Worm (Caenorhabditis elegans) whole organism, L4 larva: ENCODE data around the gene nep-18.

ENCODE experiments used
- D1046.2 ChIP-seq: fragments of 200-800 bp; sonication (Bioruptor generic); IDR thresholded peaks from 2 replicates; pipeline ENCODE4 v1.3.6; 2022; ENCODE audit warnings: missing genetic modification characterization, missing compliant biosample characterization
- F10B5.3 ChIP-seq: sonication (generic microtip); optimal IDR thresholded peaks from 2 replicates; lab custom pipeline; 2016; ENCODE audit warnings: mild to moderate bottlenecking, missing genetic modification characterization, missing compliant biosample characterization
- F26F4.8 ChIP-seq: fragments of 200-800 bp; sonication (Bioruptor generic); conservative IDR thresholded peaks from 2 replicates; pipeline ENCODE4 v1.3.6; 2022; ENCODE audit warnings: missing genetic modification characterization, missing compliant biosample characterization
- F49E8.2 ChIP-seq: sonication (generic microtip); optimal IDR thresholded peaks from 2 replicates; lab custom pipeline; 2016; ENCODE audit warnings: missing compliant biosample characterization, mild to moderate bottlenecking, missing genetic modification characterization, borderline replicate concordance
- R02D3.7 ChIP-seq: fragments of 150-350 bp; sonication (generic microtip); optimal IDR thresholded peaks from 3 replicates; lab custom pipeline; 2014; ENCODE audit warnings: missing biosample characterization, missing genetic modification characterization
- T20F7.1 ChIP-seq: fragments of 200-800 bp; sonication (Bioruptor generic); optimal IDR thresholded peaks from 2 replicates; lab custom pipeline; 2018; ENCODE audit warnings: mild to moderate bottlenecking, missing genetic modification characterization, missing compliant biosample characterization
- Y105C5A.15 ChIP-seq: fragments of 200-800 bp; sonication (Bioruptor generic); IDR thresholded peaks from 2 replicates; pipeline ENCODE4 v1.3.6; 2022; ENCODE audit warnings: missing genetic modification characterization, missing compliant biosample characterization
- Y48G9A.11 ChIP-seq: fragments of 200-800 bp; sonication (Bioruptor generic); IDR thresholded peaks from 2 replicates; pipeline ENCODE4 v1.3.6; 2022; ENCODE audit warnings: missing genetic modification reagents, missing genetic modification characterization, missing compliant biosample characterization
- Y5F2A.4 ChIP-seq: fragments of 200-800 bp; sonication (Bioruptor generic); optimal IDR thresholded peaks from 2 replicates; lab custom pipeline; 2018; ENCODE audit warnings: mild to moderate bottlenecking, missing genetic modification characterization, missing compliant biosample characterization
- aha-1 ChIP-seq: fragments of 150-350 bp; peaks from one replicate; lab custom pipeline; 2014; ENCODE audit warnings: missing biosample characterization, missing genetic modification characterization
- ceh-32 ChIP-seq: sonication (generic microtip); optimal IDR thresholded peaks from 2 replicates; lab custom pipeline; 2016; ENCODE audit warnings: mild to moderate bottlenecking, missing genetic modification characterization, missing compliant biosample characterization; ENCODE audit not compliant: poor library complexity
- ctbp-1 ChIP-seq: fragments of 200-800 bp; sonication (Bioruptor generic); IDR thresholded peaks from 2 replicates; pipeline ENCODE4 v1.3.6; 2022; ENCODE audit warnings: missing genetic modification reagents, missing genetic modification characterization, missing compliant biosample characterization
- daf-16 ChIP-seq, 3 experiments: sonication (generic microtip); optimal IDR thresholded peaks; 2 replicates each; lab custom pipeline; 2016 to 2017; ENCODE audit warnings: missing genetic modification characterization in 3 of 3, missing genetic modification reagents in 3 of 3, mild to moderate bottlenecking in 2 of 3, missing compliant biosample characterization in 2 of 3, missing biosample characterization in 1 of 3, moderate library complexity in 1 of 3
- duxl-1 ChIP-seq: sonication (generic microtip); optimal IDR thresholded peaks from 2 replicates; lab custom pipeline; 2016; ENCODE audit warnings: mild to moderate bottlenecking, missing genetic modification characterization, moderate library complexity, missing compliant biosample characterization; ENCODE audit not compliant: poor library complexity
- egl-27 ChIP-seq: sonication (generic microtip); optimal IDR thresholded peaks from 3 replicates; lab custom pipeline; 2017; ENCODE audit warnings: missing biosample characterization, missing genetic modification reagents, missing genetic modification characterization
- hif-1 ChIP-seq, 2 experiments: sonication (generic microtip); optimal IDR thresholded peaks; 2 replicates each; lab custom pipeline; 2016 to 2017; ENCODE audit warnings: missing compliant biosample characterization in 2 of 2, missing genetic modification characterization in 2 of 2, missing genetic modification reagents in 2 of 2, missing genotype in 2 of 2, mild to moderate bottlenecking in 1 of 2
- jun-1 ChIP-seq: fragments of 150-350 bp; optimal IDR thresholded peaks from 2 replicates; lab custom pipeline; 2014; ENCODE audit warnings: missing biosample characterization, missing genetic modification reagents, missing genetic modification characterization
- lin-29 ChIP-seq: fragments of 200-800 bp; sonication (Bioruptor generic); IDR thresholded peaks from 2 replicates; pipeline ENCODE4 v1.3.6; 2022; ENCODE audit warnings: missing genetic modification reagents, missing genetic modification characterization, missing compliant biosample characterization
- lir-3 ChIP-seq: sonication (generic microtip); optimal IDR thresholded peaks from 2 replicates; lab custom pipeline; 2016; ENCODE audit warnings: mild to moderate bottlenecking, missing genetic modification characterization, missing compliant biosample characterization
- lsy-2 ChIP-seq, 2 experiments: fragments of 150-350 bp in 1 of 2; sonication (generic microtip) in 1 of 2; optimal IDR thresholded peaks; 2 replicates each; lab custom pipeline; 2014 to 2017; ENCODE audit warnings: missing biosample characterization in 2 of 2, missing genetic modification characterization in 2 of 2
- mes-2 ChIP-seq: sonication (generic microtip); optimal IDR thresholded peaks from 2 replicates; lab custom pipeline; 2016; ENCODE audit warnings: missing genotype, mild to moderate bottlenecking, missing genetic modification characterization, missing compliant biosample characterization; ENCODE audit not compliant: poor library complexity, severe bottlenecking
- mxl-2 ChIP-seq: fragments of 200-800 bp; sonication (Bioruptor generic); conservative IDR thresholded peaks from 2 replicates; pipeline ENCODE4 v1.3.6; 2022; ENCODE audit warnings: missing genetic modification reagents, missing genetic modification characterization, missing compliant biosample characterization
- mxl-3 ChIP-seq: fragments of 200-800 bp; sonication (Bioruptor generic); optimal IDR thresholded peaks from 2 replicates; lab custom pipeline; 2018; ENCODE audit warnings: mild to moderate bottlenecking, missing genetic modification characterization, missing compliant biosample characterization
- nhr-10 ChIP-seq: fragments of 150-350 bp; optimal IDR thresholded peaks from 2 replicates; lab custom pipeline; 2014; ENCODE audit warnings: missing biosample characterization, missing genetic modification characterization
- nhr-102 ChIP-seq: sonication (generic microtip); optimal IDR thresholded peaks from 2 replicates; lab custom pipeline; 2016; ENCODE audit warnings: mild to moderate bottlenecking, missing genetic modification characterization, moderate library complexity, missing compliant biosample characterization
- nhr-11 ChIP-seq: fragments of 150-350 bp; optimal IDR thresholded peaks from 2 replicates; lab custom pipeline; 2014; ENCODE audit warnings: missing biosample characterization, missing genetic modification characterization
- nhr-25 ChIP-seq: sonication (generic microtip); optimal IDR thresholded peaks from 2 replicates; lab custom pipeline; 2017; ENCODE audit warnings: missing genetic modification characterization, mild to moderate bottlenecking, missing compliant biosample characterization, antibody characterized with exemption, moderate library complexity, borderline replicate concordance; ENCODE audit not compliant: insufficient read depth
- nhr-28 ChIP-seq: fragments of 150-350 bp; optimal IDR thresholded peaks from 2 replicates; lab custom pipeline; 2014; ENCODE audit warnings: missing biosample characterization, missing genetic modification characterization
- nhr-41 ChIP-seq: fragments of 200-800 bp; sonication (Bioruptor generic); IDR thresholded peaks from 2 replicates; pipeline ENCODE4 v1.3.6; 2022; ENCODE audit warnings: missing genetic modification reagents, missing genetic modification characterization, missing compliant biosample characterization
- nhr-42 ChIP-seq: fragments of 200-800 bp; sonication (Bioruptor generic); IDR thresholded peaks from 2 replicates; pipeline ENCODE4 v1.3.6; 2022; ENCODE audit warnings: missing genetic modification characterization, missing compliant biosample characterization
- pqm-1 ChIP-seq: sonication (generic microtip); optimal IDR thresholded peaks from 2 replicates; lab custom pipeline; 2017; ENCODE audit warnings: missing biosample characterization, missing genetic modification characterization
- saeg-2 ChIP-seq: fragments of 200-800 bp; sonication (Bioruptor generic); IDR thresholded peaks from 2 replicates; pipeline ENCODE4 v1.3.6; 2022; ENCODE audit warnings: missing genetic modification reagents, missing genetic modification characterization, missing compliant biosample characterization
- set-16 ChIP-seq: fragments of 200-800 bp; sonication (Bioruptor generic); IDR thresholded peaks from 2 replicates; pipeline ENCODE4 v1.3.6; 2022; ENCODE audit warnings: missing genetic modification reagents, missing genetic modification characterization, missing compliant biosample characterization
- spr-3 ChIP-seq: fragments of 200-800 bp; sonication (Bioruptor generic); optimal IDR thresholded peaks from 2 replicates; lab custom pipeline; 2018; ENCODE audit warnings: mild to moderate bottlenecking, missing genetic modification characterization, missing compliant biosample characterization
- tra-1 ChIP-seq: fragments of 200-800 bp; sonication (Bioruptor generic); IDR thresholded peaks from 2 replicates; pipeline ENCODE4 v1.3.6; 2022; ENCODE audit warnings: missing genetic modification reagents, missing genetic modification characterization, missing compliant biosample characterization
- unc-130 ChIP-seq: sonication (generic microtip); optimal IDR thresholded peaks from 2 replicates; lab custom pipeline; 2016; ENCODE audit warnings: missing genetic modification reagents, missing genetic modification characterization, missing compliant biosample characterization
- unc-39 ChIP-seq: sonication (generic microtip); optimal IDR thresholded peaks from 2 replicates; lab custom pipeline; 2017; ENCODE audit warnings: missing biosample characterization, missing genetic modification characterization
- ztf-11 ChIP-seq: fragments of 150-350 bp; optimal IDR thresholded peaks from 2 replicates; lab custom pipeline; 2014; ENCODE audit warnings: missing biosample characterization, missing genetic modification characterization

The nep-18 gene

ce11 chrII:2586861-2587554 is 23.1 kb upstream of the nep-18 start, which contains the start of the genes F33H12.7 and sri-39 (continued):
- peak; percentile 73 for TF ChIP-seq nhr-102
- peak; percentile 81 for TF ChIP-seq nhr-28 (tag; lab: Kevin White, UChicago)
- TF ChIP-seq, all 104 proteins: peak for 14

ce11 chrII:2585493-2585892 is 21.6 kb upstream of the nep-18 start, which contains the start of gene sri-36:
Gene sri-36, minus strand, starts transcription at chrII:2585593.
- TF ChIP-seq lir-3 (tag; lab: Kevin White, UChicago), result no peak
- no peak for TF ChIP-seq Y5F2A.4 (GFP tag; lab: Kevin White, UChicago)
- TF ChIP-seq ctbp-1, result no peak
- TF ChIP-seq aha-1 (tag; lab: Kevin White, UChicago), result peak; percentile 9
- TF ChIP-seq T20F7.1, result no peak
- no peak for TF ChIP-seq lsy-2 (tag; optimal IDR thresholded peaks at IDR 0.05; lab: Kevin White, UChicago)
- no peak for TF ChIP-seq F26F4.8
- TF ChIP-seq R02D3.7 (tag; lab: Kevin White, UChicago), result no peak
- TF ChIP-seq, all 104 proteins: peak for 1

ce11 chrII:2583044-2583443 is 19.2 kb upstream of the nep-18 start, which contains the start of gene sri-74:
Gene sri-74, minus strand, starts transcription at chrII:2583144.
- TF ChIP-seq F10B5.3 (tag; lab: Kevin White, UChicago), result no peak
- TF ChIP-seq egl-27 (tag; lab: Kevin White, UChicago), result no peak
- no peak for TF ChIP-seq lin-29 (GFP tag; lab: Robert Waterston, UW)
- TF ChIP-seq mxl-3 (GFP tag; lab: Kevin White, UChicago), result no peak
- TF ChIP-seq nhr-25, result no peak
- no peak for TF ChIP-seq D1046.2 (GFP tag; lab: Robert Waterston, UW)
- no peak for TF ChIP-seq saeg-2 (GFP tag; lab: Robert Waterston, UW)
- TF ChIP-seq ztf-11 (tag; lab: Kevin White, UChicago), result no peak
- TF ChIP-seq lir-3 (tag; lab: Kevin White, UChicago), result no peak
- no peak for TF ChIP-seq pqm-1 (tag; lab: Kevin White, UChicago)
- TF ChIP-seq nhr-41 (GFP tag; lab: Robert Waterston, UW), result no peak
- TF ChIP-seq F26F4.8, result no peak
- no peak for TF ChIP-seq spr-3
- TF ChIP-seq ceh-32 (tag; lab: Kevin White, UChicago), result no peak
- no peak for TF ChIP-seq tra-1 (GFP tag; lab: Robert Waterston, UW)
- no peak for TF ChIP-seq jun-1
- TF ChIP-seq unc-39 (tag; lab: Kevin White, UChicago), result no peak
- TF ChIP-seq nhr-11, result no peak
- no peak for TF ChIP-seq Y48G9A.11
- TF ChIP-seq T20F7.1, result no peak

- TF ChIP-seq aha-1 (tag; lab: Kevin White, UChicago) (peak; percentile 91), nhr-42 (no peak)
Measured at ce11 chrII:2578216-2578615, 14.3 kb upstream of the nep-18 start.

ce11 chrII:2570384-2570964 is 6.6 kb upstream of the nep-18 start:
- peak; percentile 22 for TF ChIP-seq aha-1 (tag; lab: Kevin White, UChicago)

- TF ChIP-seq T20F7.1, result no peak
- peak; percentile 35 for TF ChIP-seq F49E8.2
- peak; percentile 48 for TF ChIP-seq duxl-1 (tag; lab: Kevin White, UChicago)
- peak; percentile 48 for TF ChIP-seq unc-130 (GFP tag; lab: Kevin White, UChicago)
- no peak for TF ChIP-seq pqm-1 (tag; lab: Kevin White, UChicago)
- peak in 1 of 2 experiments; percentile 48 for TF ChIP-seq hif-1 (tag; optimal IDR thresholded peaks at IDR 0.05; lab: Kevin White, UChicago)
- no peak for TF ChIP-seq saeg-2 (GFP tag; lab: Robert Waterston, UW)
- no peak for TF ChIP-seq set-16 (GFP tag; lab: Robert Waterston, UW)
- peak; percentile 95 for TF ChIP-seq mes-2 (tag; lab: Kevin White, UChicago)
- no peak for TF ChIP-seq egl-27 (tag; lab: Kevin White, UChicago)
- TF ChIP-seq Y105C5A.15 (GFP tag; lab: Robert Waterston, UW), result no peak
- no peak for TF ChIP-seq nhr-10 (tag; lab: Kevin White, UChicago)
- no peak for TF ChIP-seq F10B5.3 (tag; lab: Kevin White, UChicago)
- no peak for TF ChIP-seq mxl-2 (GFP tag; lab: Robert Waterston, UW)
- no peak for TF ChIP-seq lir-3 (tag; lab: Kevin White, UChicago)
- 0 out of 2 replicates have a peak, but pooled peaks have one; percentile 44 for TF ChIP-seq nhr-42
- TF ChIP-seq daf-16 (GFP tag; optimal IDR thresholded peaks at IDR 0.05; lab: Kevin White, UChicago), result no peak
- TF ChIP-seq daf-16 (tag; optimal IDR thresholded peaks at IDR 0.05; lab: Kevin White, UChicago), result peak; percentile 65
- TF ChIP-seq ceh-32 (tag; lab: Kevin White, UChicago), result no peak
- TF ChIP-seq unc-39 (tag; lab: Kevin White, UChicago), result no peak
Measured at ce11 chrII:2564899-2565298, 1.0 kb upstream of the nep-18 start, which contains the start of gene usp-39. Gene usp-39, plus strand, starts transcription at chrII:2565275.
